1 fruit fly cellular context compared by ENCODE assay signal in the genomic region with DNA sequence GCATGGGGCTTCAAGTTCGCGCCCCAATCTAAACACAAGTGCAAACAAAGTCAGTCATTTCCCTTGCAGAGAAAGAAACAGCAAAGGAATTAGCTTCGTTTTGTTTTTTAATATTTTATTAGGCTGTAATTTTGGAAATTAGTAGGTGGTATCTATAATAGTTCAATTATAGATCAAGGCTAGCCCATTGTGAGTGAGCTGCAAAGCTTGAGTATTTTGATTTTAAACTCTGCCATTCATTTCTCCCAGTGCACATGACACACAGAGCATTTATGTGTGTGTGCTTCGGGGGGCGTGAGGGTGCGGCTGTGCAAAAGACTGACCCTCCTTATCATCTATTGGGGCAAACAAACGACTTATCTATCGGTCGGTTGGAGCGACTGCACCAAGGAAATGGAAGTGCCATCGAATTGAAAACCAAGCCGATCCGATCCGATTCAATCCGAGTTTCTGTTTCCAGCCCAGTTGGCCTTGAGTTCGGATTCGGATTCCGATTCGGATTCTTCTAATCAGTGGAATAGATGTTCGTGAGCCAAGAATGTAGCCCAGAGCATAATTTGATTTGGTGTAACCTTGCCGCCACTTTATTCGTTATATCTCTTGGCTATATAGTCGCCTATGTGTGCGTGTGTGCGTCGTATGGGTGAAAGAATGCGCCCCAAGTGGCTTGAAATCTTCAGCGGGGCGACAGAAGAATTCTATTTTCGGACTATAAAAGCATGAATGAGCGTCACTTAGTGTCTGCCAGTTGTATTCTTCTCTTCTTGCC.
TF ChIP-seq lines count a peak whose summit lies in the region.

No protein-coding gene starts in this region.

TF ChIP-seq in whole organism, embryonic, 481 proteins besides CTCF, POLR2A, EP300 and RAD21 (continued from another document and continues in another):
- TF ChIP-seq schlank (tag; optimal IDR thresholded peaks at IDR 0.05; lab: Kevin White, UChicago): no peak
- TF ChIP-seq nom (GFP tag; optimal IDR thresholded peaks at IDR 0.05; lab: Kevin White, UChicago): no peak
- TF ChIP-seq org-1 (GFP tag; optimal IDR thresholded peaks at IDR 0.05; lab: Kevin White, UChicago): no peak
- TF ChIP-seq CG12659 (GFP tag; optimal IDR thresholded peaks at IDR 0.05; lab: Kevin White, UChicago): peak; percentile 19
- TF ChIP-seq CG2120 (GFP tag; optimal IDR thresholded peaks at IDR 0.05; lab: Kevin White, UChicago): peak; percentile 22
- no peak for TF ChIP-seq CG7372 (GFP tag; IDR thresholded peaks at IDR 0.05; lab: Robert Waterston, UW)
- TF ChIP-seq zfh1 (GFP tag; IDR thresholded peaks at IDR 0.05; lab: Robert Waterston, UW): no peak
- TF ChIP-seq D19B (GFP tag; optimal IDR thresholded peaks at IDR 0.05; lab: Kevin White, UChicago): no peak
- TF ChIP-seq tna (GFP tag; IDR thresholded peaks at IDR 0.05; lab: Robert Waterston, UW; ENCODE audit: partially characterized antibody): no peak
- TF ChIP-seq gem (tag; optimal IDR thresholded peaks at IDR 0.05; lab: Kevin White, UChicago): peak; percentile 56
- no peak for TF ChIP-seq CG17829 (tag; optimal IDR thresholded peaks at IDR 0.05; lab: Kevin White, UChicago)
- no peak; the same call in 1 of the 2 replicates for TF ChIP-seq danr (GFP tag; IDR thresholded peaks at IDR 0.05; lab: Robert Waterston, UW)
- peak; percentile 7 for TF ChIP-seq Abd-B (GFP tag; optimal IDR thresholded peaks at IDR 0.05; lab: Kevin White, UChicago)
- no peak for TF ChIP-seq tio (GFP tag; optimal IDR thresholded peaks at IDR 0.05; lab: Kevin White, UChicago)
- TF ChIP-seq Fer1 (GFP tag; optimal IDR thresholded peaks at IDR 0.05; lab: Kevin White, UChicago): no peak
- TF ChIP-seq Asciz (GFP tag; optimal IDR thresholded peaks at IDR 0.05; lab: Kevin White, UChicago): no peak
- no peak for TF ChIP-seq p53 (GFP tag; optimal IDR thresholded peaks at IDR 0.05; lab: Kevin White, UChicago)
- TF ChIP-seq Atf3 (GFP tag; optimal IDR thresholded peaks at IDR 0.05; lab: Kevin White, UChicago): no peak
- TF ChIP-seq CG10565 (GFP tag; optimal IDR thresholded peaks at IDR 0.05; lab: Kevin White, UChicago): no peak
- no peak for TF ChIP-seq Dad (GFP tag; optimal IDR thresholded peaks at IDR 0.05; lab: Kevin White, UChicago)
- no peak for TF ChIP-seq Opbp (GFP tag; IDR thresholded peaks at IDR 0.05; lab: Robert Waterston, UW; ENCODE audit: partially characterized antibody)
- TF ChIP-seq CG7357 (GFP tag; IDR thresholded peaks at IDR 0.05; lab: Robert Waterston, UW): no peak
- peak; percentile 27; the same call in 1 of the 2 replicates for TF ChIP-seq sens-2 (GFP tag; IDR thresholded peaks at IDR 0.05; lab: Robert Waterston, UW)
- TF ChIP-seq Sry-δ (GFP tag; optimal IDR thresholded peaks at IDR 0.05; lab: Kevin White, UChicago): no peak
- TF ChIP-seq Dbx (GFP tag; IDR thresholded peaks at IDR 0.05; lab: Robert Waterston, UW): no peak
- TF ChIP-seq h (optimal IDR thresholded peaks at IDR 0.05; lab: Kevin White, UChicago): no peak
- no peak for TF ChIP-seq twi (tag; optimal IDR thresholded peaks at IDR 0.05; lab: Kevin White, UChicago)
- no peak for TF ChIP-seq gcm2 (GFP tag; optimal IDR thresholded peaks at IDR 0.05; lab: Kevin White, UChicago)
- TF ChIP-seq CG12219 (GFP tag; optimal IDR thresholded peaks at IDR 0.05; lab: Kevin White, UChicago): no peak
- no peak for TF ChIP-seq vnd (GFP tag; IDR thresholded peaks at IDR 0.05; lab: Robert Waterston, UW; ENCODE audit: partially characterized antibody)
- TF ChIP-seq Hr78 (GFP tag; optimal IDR thresholded peaks at IDR 0.05; lab: Kevin White, UChicago): peak in 1 of 2 experiments; percentile 91
- TF ChIP-seq ken (GFP tag; IDR thresholded peaks at IDR 0.05; lab: Robert Waterston, UW): no peak
- no peak for TF ChIP-seq usp (GFP tag; optimal IDR thresholded peaks at IDR 0.05; lab: Kevin White, UChicago)
- no peak for TF ChIP-seq pb (GFP tag; optimal IDR thresholded peaks at IDR 0.05; lab: Kevin White, UChicago)
- no peak for TF ChIP-seq D (optimal IDR thresholded peaks at IDR 0.05; lab: Kevin White, UChicago)
- peak; percentile 15 for TF ChIP-seq D (GFP tag; optimal IDR thresholded peaks at IDR 0.05; lab: Kevin White, UChicago)
- no peak for TF ChIP-seq CG8478 (optimal IDR thresholded peaks at IDR 0.05; lab: Kevin White, UChicago)
- peak; percentile 47; the same call in 1 of the 2 replicates for TF ChIP-seq crol (GFP tag; IDR thresholded peaks at IDR 0.05; lab: Robert Waterston, UW)
- TF ChIP-seq C15 (GFP tag; IDR thresholded peaks at IDR 0.05; lab: Robert Waterston, UW): no peak
- peak; percentile 42 for TF ChIP-seq CG31441 (GFP tag; IDR thresholded peaks at IDR 0.05; lab: Robert Waterston, UW)
- no peak for TF ChIP-seq CG7963 (GFP tag; IDR thresholded peaks at IDR 0.05; lab: Robert Waterston, UW; ENCODE audit: partially characterized antibody)
- no peak for TF ChIP-seq CG10147 (GFP tag; optimal IDR thresholded peaks at IDR 0.05; lab: Kevin White, UChicago)
- no peak for TF ChIP-seq CkIIα-i1 (GFP tag; IDR thresholded peaks at IDR 0.05; lab: Robert Waterston, UW)
- no peak for TF ChIP-seq CG3281 (GFP tag; optimal IDR thresholded peaks at IDR 0.05; lab: Kevin White, UChicago)
- no peak for TF ChIP-seq chn (GFP tag; optimal IDR thresholded peaks at IDR 0.05; lab: Kevin White, UChicago)
- TF ChIP-seq Side (GFP tag; optimal IDR thresholded peaks at IDR 0.05; lab: Kevin White, UChicago): no peak
- TF ChIP-seq CG13123 (GFP tag; optimal IDR thresholded peaks at IDR 0.05; lab: Kevin White, UChicago): no peak
- TF ChIP-seq TFAM (GFP tag; optimal IDR thresholded peaks at IDR 0.05; lab: Kevin White, UChicago): no peak
- TF ChIP-seq sug (tag; optimal IDR thresholded peaks at IDR 0.05; lab: Kevin White, UChicago): peak; percentile 35
- peak; percentile 3 for TF ChIP-seq cg (GFP tag; optimal IDR thresholded peaks at IDR 0.05; lab: Kevin White, UChicago)
- no peak for TF ChIP-seq CG3838 (GFP tag; optimal IDR thresholded peaks at IDR 0.05; lab: Kevin White, UChicago)
- TF ChIP-seq ems (GFP tag; optimal IDR thresholded peaks at IDR 0.05; lab: Kevin White, UChicago): peak; percentile 23
- TF ChIP-seq CG2875 (GFP tag; optimal IDR thresholded peaks at IDR 0.05; lab: Kevin White, UChicago): no peak
- TF ChIP-seq cad (GFP tag; optimal IDR thresholded peaks at IDR 0.05; lab: Kevin White, UChicago): no peak
- TF ChIP-seq gcm (GFP tag; optimal IDR thresholded peaks at IDR 0.05; lab: Kevin White, UChicago): no peak
- no peak for TF ChIP-seq Lpt (GFP tag; optimal IDR thresholded peaks at IDR 0.05; lab: Kevin White, UChicago)
- TF ChIP-seq shn (GFP tag; optimal IDR thresholded peaks at IDR 0.05; lab: Kevin White, UChicago): no peak
- no peak for TF ChIP-seq CG30020 (tag; optimal IDR thresholded peaks at IDR 0.05; lab: Kevin White, UChicago)
- TF ChIP-seq CG9215 (GFP tag; IDR thresholded peaks at IDR 0.05; lab: Robert Waterston, UW): no peak; the same call in 1 of the 2 replicates
- TF ChIP-seq lab (GFP tag; optimal IDR thresholded peaks at IDR 0.05; lab: Kevin White, UChicago): peak; percentile 40
- TF ChIP-seq wor (GFP tag; IDR thresholded peaks at IDR 0.05; lab: Robert Waterston, UW): no peak
- peak; percentile 27; the same call in 1 of the 3 replicates for TF ChIP-seq tgo (GFP tag; IDR thresholded peaks at IDR 0.05; lab: Robert Waterston, UW)
- TF ChIP-seq mirr (GFP tag; optimal IDR thresholded peaks at IDR 0.05; lab: Kevin White, UChicago): no peak
- peak; percentile 40 for TF ChIP-seq ind (GFP tag; optimal IDR thresholded peaks at IDR 0.05; lab: Kevin White, UChicago)
- TF ChIP-seq Ptx1 (GFP tag; IDR thresholded peaks at IDR 0.05; lab: Robert Waterston, UW): peak; percentile 43
- TF ChIP-seq CG2116 (GFP tag; optimal IDR thresholded peaks at IDR 0.05; lab: Kevin White, UChicago): no peak
- TF ChIP-seq HmgD (GFP tag; optimal IDR thresholded peaks at IDR 0.05; lab: Kevin White, UChicago): no peak
- TF ChIP-seq Six4 (GFP tag; optimal IDR thresholded peaks at IDR 0.05; lab: Kevin White, UChicago): peak; percentile 0
- TF ChIP-seq ase (GFP tag; IDR thresholded peaks at IDR 0.05; lab: Robert Waterston, UW): peak; percentile 47; the same call in 1 of the 3 replicates
- no peak for TF ChIP-seq CG6813 (GFP tag; optimal IDR thresholded peaks at IDR 0.05; lab: Kevin White, UChicago)
- TF ChIP-seq pzg (GFP tag; optimal IDR thresholded peaks at IDR 0.05; lab: Kevin White, UChicago): no peak
- no peak for TF ChIP-seq CG9876 (GFP tag; optimal IDR thresholded peaks at IDR 0.05; lab: Kevin White, UChicago)
- no peak for TF ChIP-seq nerfin-2 (GFP tag; IDR thresholded peaks at IDR 0.05; lab: Robert Waterston, UW; ENCODE audit: partially characterized antibody)
- TF ChIP-seq Myb (GFP tag; optimal IDR thresholded peaks at IDR 0.05; lab: Kevin White, UChicago): no peak
- no peak for TF ChIP-seq Trl (optimal IDR thresholded peaks at IDR 0.05; lab: Kevin White, UChicago)
- no peak for TF ChIP-seq Trl (GFP tag; optimal IDR thresholded peaks at IDR 0.05; lab: Kevin White, UChicago)
- peak; percentile 17 for TF ChIP-seq CG30403 (GFP tag; optimal IDR thresholded peaks at IDR 0.05; lab: Kevin White, UChicago)
- TF ChIP-seq CG32532 (GFP tag; IDR thresholded peaks at IDR 0.05; lab: Robert Waterston, UW): no peak
- no peak for TF ChIP-seq odd (GFP tag; optimal IDR thresholded peaks at IDR 0.05; lab: Kevin White, UChicago)
- TF ChIP-seq CG34422 (GFP tag; IDR thresholded peaks at IDR 0.05; lab: Robert Waterston, UW): 0 out of 3 replicates have a peak, but pooled peaks have one; percentile 40
- peak; percentile 62; the same call in 1 of the 2 replicates for TF ChIP-seq Rx (GFP tag; IDR thresholded peaks at IDR 0.05; lab: Robert Waterston, UW)
- peak; percentile 39 for TF ChIP-seq phol (tag; optimal IDR thresholded peaks at IDR 0.05; lab: Kevin White, UChicago)
- TF ChIP-seq Hand (GFP tag; optimal IDR thresholded peaks at IDR 0.05; lab: Kevin White, UChicago): no peak
- peak in 1 of 2 experiments; percentile 31 for TF ChIP-seq Eip74EF (GFP tag; optimal IDR thresholded peaks at IDR 0.05; lab: Kevin White, UChicago)
- TF ChIP-seq CG16779 (GFP tag; IDR thresholded peaks at IDR 0.05; lab: Robert Waterston, UW): no peak
- TF ChIP-seq CG8388 (GFP tag; optimal IDR thresholded peaks at IDR 0.05; lab: Kevin White, UChicago): no peak
- TF ChIP-seq CG10543 (GFP tag; optimal IDR thresholded peaks at IDR 0.05; lab: Kevin White, UChicago): no peak
- TF ChIP-seq Adf1 (GFP tag; IDR thresholded peaks at IDR 0.05; lab: Robert Waterston, UW): no peak
- TF ChIP-seq Ets97D (GFP tag; optimal IDR thresholded peaks at IDR 0.05; lab: Kevin White, UChicago): no peak
- TF ChIP-seq grau (tag; optimal IDR thresholded peaks at IDR 0.05; lab: Kevin White, UChicago): peak; percentile 29
- TF ChIP-seq vvl (GFP tag; IDR thresholded peaks at IDR 0.05; lab: Robert Waterston, UW): peak; percentile 47; the same call in 1 of the 2 replicates
- TF ChIP-seq dmrt99B (tag; optimal IDR thresholded peaks at IDR 0.05; lab: Kevin White, UChicago): peak; percentile 68
- TF ChIP-seq jigr1 (GFP tag; IDR thresholded peaks at IDR 0.05; lab: Robert Waterston, UW): no peak
- TF ChIP-seq gsb-n (tag; optimal IDR thresholded peaks at IDR 0.05; lab: Kevin White, UChicago): no peak
- TF ChIP-seq YL-1 (GFP tag; optimal IDR thresholded peaks at IDR 0.05; lab: Kevin White, UChicago): no peak
- no peak for TF ChIP-seq ac (GFP tag; optimal IDR thresholded peaks at IDR 0.05; lab: Kevin White, UChicago)
- no peak for TF ChIP-seq bowl (GFP tag; IDR thresholded peaks at IDR 0.05; lab: Robert Waterston, UW)
- TF ChIP-seq CG17612 (GFP tag; IDR thresholded peaks at IDR 0.05; lab: Robert Waterston, UW): no peak
- no peak for TF ChIP-seq Nf-YC (tag; optimal IDR thresholded peaks at IDR 0.05; lab: Kevin White, UChicago)
- no peak for TF ChIP-seq croc (GFP tag; conservative IDR thresholded peaks at IDR 0.05; lab: Robert Waterston, UW)
- TF ChIP-seq Gug (GFP tag; IDR thresholded peaks at IDR 0.05; lab: Robert Waterston, UW): 0 out of 4 replicates have a peak, but pooled peaks have one; percentile 22
- no peak for TF ChIP-seq Dref (GFP tag; IDR thresholded peaks at IDR 0.05; lab: Robert Waterston, UW)
- TF ChIP-seq Bteb2 (GFP tag; optimal IDR thresholded peaks at IDR 0.05; lab: Kevin White, UChicago): no peak
- TF ChIP-seq NFAT (GFP tag; IDR thresholded peaks at IDR 0.05; lab: Robert Waterston, UW): no peak
- no peak for TF ChIP-seq CG12104 (GFP tag; optimal IDR thresholded peaks at IDR 0.05; lab: Kevin White, UChicago)
- no peak for TF ChIP-seq CG42726 (GFP tag; IDR thresholded peaks at IDR 0.05; lab: Robert Waterston, UW; ENCODE audit: partially characterized antibody)
- TF ChIP-seq CG14014 (GFP tag; IDR thresholded peaks at IDR 0.05; lab: Robert Waterston, UW): peak; percentile 80
- no peak for TF ChIP-seq inv (GFP tag; IDR thresholded peaks at IDR 0.05; lab: Robert Waterston, UW; ENCODE audit: partially characterized antibody)
- no peak for TF ChIP-seq Oaz (GFP tag; IDR thresholded peaks at IDR 0.05; lab: Robert Waterston, UW)
- TF ChIP-seq CG14860 (GFP tag; IDR thresholded peaks at IDR 0.05; lab: Robert Waterston, UW; ENCODE audit: partially characterized antibody): no peak
- TF ChIP-seq da (GFP tag; optimal IDR thresholded peaks at IDR 0.05; lab: Kevin White, UChicago): no peak
- no peak for TF ChIP-seq onecut (GFP tag; IDR thresholded peaks at IDR 0.05; lab: Robert Waterston, UW)
- TF ChIP-seq ranshi (GFP tag; IDR thresholded peaks at IDR 0.05; lab: Robert Waterston, UW): no peak
- no peak for TF ChIP-seq CG1024 (GFP tag; IDR thresholded peaks at IDR 0.05; lab: Robert Waterston, UW)
- TF ChIP-seq Ravus (GFP tag; IDR thresholded peaks at IDR 0.05; lab: Robert Waterston, UW): no peak
- no peak for TF ChIP-seq CG18764 (GFP tag; optimal IDR thresholded peaks at IDR 0.05; lab: Kevin White, UChicago)
- TF ChIP-seq Atf6 (GFP tag; IDR thresholded peaks at IDR 0.05; lab: Robert Waterston, UW): no peak
- TF ChIP-seq zen2 (GFP tag; IDR thresholded peaks at IDR 0.05; lab: Robert Waterston, UW; ENCODE audit: partially characterized antibody): no peak
- TF ChIP-seq jumu (GFP tag; optimal IDR thresholded peaks at IDR 0.05; lab: Kevin White, UChicago): no peak
- peak; percentile 36; the same call in 1 of the 2 replicates for TF ChIP-seq CG31224 (GFP tag; IDR thresholded peaks at IDR 0.05; lab: Robert Waterston, UW)
- TF ChIP-seq Hr51 (GFP tag; optimal IDR thresholded peaks at IDR 0.05; lab: Kevin White, UChicago): peak; percentile 35 to 79
- peak; percentile 16 for TF ChIP-seq Xbp1 (GFP tag; optimal IDR thresholded peaks at IDR 0.05; lab: Kevin White, UChicago)
- TF ChIP-seq CG6654 (GFP tag; optimal IDR thresholded peaks at IDR 0.05; lab: Kevin White, UChicago): no peak
- TF ChIP-seq Fer2 (tag; optimal IDR thresholded peaks at IDR 0.05; lab: Kevin White, UChicago): no peak
- TF ChIP-seq Atf-2 (GFP tag; optimal IDR thresholded peaks at IDR 0.05; lab: Kevin White, UChicago): no peak
